Worm (Caenorhabditis elegans): ENCODE results near the gene T06D8.2.

Gene T06D8.2

ce11 chrII:11221771-11222355 lies 4.6 kb upstream of the T06D8.2 start, which contains the start of gene plpr-1:
Gene plpr-1 (plus strand): TSS chrII:11222305.
- no peak for TF ChIP-seq sea-1 (GFP tag; conservative IDR thresholded peaks at IDR 0.05)
- no peak for TF ChIP-seq flt-1 (GFP tag; IDR thresholded peaks at IDR 0.05)
- TF ChIP-seq tbx-37 (GFP tag; conservative IDR thresholded peaks at IDR 0.05), result no peak
- no peak for TF ChIP-seq ceh-36 (tag; optimal IDR thresholded peaks at IDR 0.05)
- TF ChIP-seq tra-4 (tag; optimal IDR thresholded peaks at IDR 0.05), result no peak
- no peak for TF ChIP-seq tbx-11 (GFP tag; IDR thresholded peaks at IDR 0.05)
- no peak for TF ChIP-seq F13C5.2 (tag; optimal IDR thresholded peaks at IDR 0.05)
- TF ChIP-seq hnd-1 (tag; optimal IDR thresholded peaks at IDR 0.05), result no peak
- no peak for TF ChIP-seq B0310.2 (tag; optimal IDR thresholded peaks at IDR 0.05)
- no peak for TF ChIP-seq scrt-1 (GFP tag; IDR thresholded peaks at IDR 0.05)
- TF ChIP-seq pes-1 (GFP tag; IDR thresholded peaks at IDR 0.05), result no peak
- no peak for TF ChIP-seq ceh-13 (GFP tag; optimal IDR thresholded peaks at IDR 0.05)
- TF ChIP-seq hmg-4 (GFP tag; optimal IDR thresholded peaks at IDR 0.05), result no peak
- no peak for TF ChIP-seq ama-1 (optimal IDR thresholded peaks at IDR 0.05)

- TF ChIP-seq tra-4 (tag; optimal IDR thresholded peaks at IDR 0.05), result no peak
- peak; percentile 38 for TF ChIP-seq F13C5.2 (tag; optimal IDR thresholded peaks at IDR 0.05)
Observed at ce11 chrII:11224045-11224481, 2.4 kb upstream of the T06D8.2 start.

ce11 chrII:11234751-11235150 lies 8.3 kb downstream of the T06D8.2 start, which contains the start of gene cox-15:
Gene cox-15 (minus strand): TSS chrII:11234952.
- TF ChIP-seq tbx-11 (GFP tag; IDR thresholded peaks at IDR 0.05), result no peak
- TF ChIP-seq ceh-36 (tag; optimal IDR thresholded peaks at IDR 0.05), result no peak
- TF ChIP-seq flt-1 (GFP tag; IDR thresholded peaks at IDR 0.05), result no peak
- TF ChIP-seq scrt-1 (GFP tag; IDR thresholded peaks at IDR 0.05), result no peak

ce11 chrII:11236274-11236673 lies 9.8 kb downstream of the T06D8.2 start, which contains the start of gene cchl-1:
Gene cchl-1 (minus strand): TSS chrII:11236387.
- TF ChIP-seq ama-1 (optimal IDR thresholded peaks at IDR 0.05) (peak; percentile 2), pes-1 (GFP tag; IDR thresholded peaks at IDR 0.05) (no peak)

ce11 chrII:11237099-11237498 lies 10.6 kb downstream of the T06D8.2 start, which contains the start of gene fndc-1:
Gene fndc-1 (minus strand): TSS chrII:11237325.
- TF ChIP-seq hmbx-1 (tag; optimal IDR thresholded peaks at IDR 0.05) (no peak), pes-1 (GFP tag; IDR thresholded peaks at IDR 0.05) (no peak), aly-1 (tag; optimal IDR thresholded peaks at IDR 0.05) (no peak), hnd-1 (tag; optimal IDR thresholded peaks at IDR 0.05) (no peak), ceh-36 (tag; optimal IDR thresholded peaks at IDR 0.05) (no peak), tra-4 (tag; optimal IDR thresholded peaks at IDR 0.05) (no peak), scrt-1 (GFP tag; IDR thresholded peaks at IDR 0.05) (no peak), flt-1 (GFP tag; IDR thresholded peaks at IDR 0.05) (no peak), F13C5.2 (tag; optimal IDR thresholded peaks at IDR 0.05) (no peak), ceh-13 (GFP tag; optimal IDR thresholded peaks at IDR 0.05) (no peak), ets-7 (tag; optimal IDR thresholded peaks at IDR 0.05) (no peak), tbx-11 (GFP tag; IDR thresholded peaks at IDR 0.05) (no peak), sea-1 (GFP tag; conservative IDR thresholded peaks at IDR 0.05) (no peak), hmg-4 (GFP tag; optimal IDR thresholded peaks at IDR 0.05) (no peak), ama-1 (optimal IDR thresholded peaks at IDR 0.05) (no peak)

ce11 chrII:11238869-11239647 lies 12.6 kb downstream of the T06D8.2 start, which contains the start of the genes rpn-9 and T06D8.9:
Gene rpn-9 (minus strand): TSS chrII:11238919.
Gene T06D8.9 (plus strand): TSS chrII:11239597.
- TF ChIP-seq flt-1 (GFP tag; IDR thresholded peaks at IDR 0.05), result no peak
- TF ChIP-seq sea-1 (GFP tag; conservative IDR thresholded peaks at IDR 0.05), result no peak
- no peak for TF ChIP-seq ama-1 (optimal IDR thresholded peaks at IDR 0.05)
- no peak for TF ChIP-seq hmbx-1 (tag; optimal IDR thresholded peaks at IDR 0.05)
- TF ChIP-seq B0310.2 (tag; optimal IDR thresholded peaks at IDR 0.05), result no peak
- no peak for TF ChIP-seq ets-7 (tag; optimal IDR thresholded peaks at IDR 0.05)

- TF ChIP-seq F13C5.2 (tag; optimal IDR thresholded peaks at IDR 0.05) (no peak), ama-1 (optimal IDR thresholded peaks at IDR 0.05) (no peak), ceh-36 (tag; optimal IDR thresholded peaks at IDR 0.05) (no peak), tbx-37 (GFP tag; conservative IDR thresholded peaks at IDR 0.05) (no peak), tbx-11 (GFP tag; IDR thresholded peaks at IDR 0.05) (no peak), pes-1 (GFP tag; IDR thresholded peaks at IDR 0.05) (no peak), ets-7 (tag; optimal IDR thresholded peaks at IDR 0.05) (no peak), aly-1 (tag; optimal IDR thresholded peaks at IDR 0.05) (no peak), ceh-13 (GFP tag; optimal IDR thresholded peaks at IDR 0.05) (no peak)
Observed at ce11 chrII:11240214-11240613, 13.7 kb downstream of the T06D8.2 start.

- TF ChIP-seq flt-1 (GFP tag; IDR thresholded peaks at IDR 0.05), result no peak
- no peak for TF ChIP-seq aly-1 (tag; optimal IDR thresholded peaks at IDR 0.05)
- no peak for TF ChIP-seq scrt-1 (GFP tag; IDR thresholded peaks at IDR 0.05)
- no peak for TF ChIP-seq B0310.2 (tag; optimal IDR thresholded peaks at IDR 0.05)
- no peak for TF ChIP-seq ceh-36 (tag; optimal IDR thresholded peaks at IDR 0.05)
- no peak for TF ChIP-seq ama-1 (optimal IDR thresholded peaks at IDR 0.05)
- TF ChIP-seq tbx-37 (GFP tag; conservative IDR thresholded peaks at IDR 0.05), result no peak
- TF ChIP-seq hmg-4 (GFP tag; optimal IDR thresholded peaks at IDR 0.05), result no peak
- TF ChIP-seq pes-1 (GFP tag; IDR thresholded peaks at IDR 0.05), result no peak
- TF ChIP-seq hnd-1 (tag; optimal IDR thresholded peaks at IDR 0.05), result no peak
- no peak for TF ChIP-seq F13C5.2 (tag; optimal IDR thresholded peaks at IDR 0.05)
- TF ChIP-seq ceh-13 (GFP tag; optimal IDR thresholded peaks at IDR 0.05), result no peak
- no peak for TF ChIP-seq ets-7 (tag; optimal IDR thresholded peaks at IDR 0.05)
- TF ChIP-seq tra-4 (tag; optimal IDR thresholded peaks at IDR 0.05), result no peak
Observed at ce11 chrII:11240963-11241362, 14.5 kb downstream of the T06D8.2 start.

Measured in whole organism, early embryonic.